Worm (Caenorhabditis elegans) whole organism, young adult: ENCODE measurements around the gene cyp-14A4.
A peak's percentile ranks its signal among the peaks of the same experiment; 100 is the strongest.

Experiments
- F22D6.2 ChIP-seq: sonication (generic microtip); optimal IDR thresholded peaks from 2 replicates; lab custom pipeline; 2016; ENCODE audit warnings: mild to moderate bottlenecking, missing genetic modification characterization, missing compliant biosample characterization
- F37B4.10 ChIP-seq: fragments of 200-800 bp; sonication (Bioruptor generic); IDR thresholded peaks from 2 replicates; pipeline ENCODE4 v1.3.6; 2022; ENCODE audit warnings: missing genetic modification characterization, missing compliant biosample characterization
- F39B2.1 ChIP-seq: fragments of 200-800 bp; sonication (Bioruptor generic); IDR thresholded peaks from 2 replicates; pipeline ENCODE4 v1.3.6; 2022; ENCODE audit warnings: missing genetic modification reagents, missing genetic modification characterization, missing compliant biosample characterization
- F57C9.4 ChIP-seq: sonication (generic microtip); optimal IDR thresholded peaks from 2 replicates; lab custom pipeline; 2017; ENCODE audit warnings: mild to moderate bottlenecking, missing genetic modification characterization, missing compliant biosample characterization
- T07F8.4 ChIP-seq: sonication (generic microtip); optimal IDR thresholded peaks from 2 replicates; lab custom pipeline; 2016; ENCODE audit warnings: mild to moderate bottlenecking, missing genetic modification characterization, moderate library complexity, missing compliant biosample characterization
- T26A5.8 ChIP-seq: sonication (generic microtip); optimal IDR thresholded peaks from 2 replicates; lab custom pipeline; 2016; ENCODE audit warnings: missing genetic modification characterization, missing compliant biosample characterization
- Y53F4B.3 ChIP-seq: fragments of 200-800 bp; sonication (Bioruptor generic); IDR thresholded peaks from 2 replicates; pipeline ENCODE4 v1.3.6; 2022; ENCODE audit warnings: missing genetic modification reagents, missing genetic modification characterization, missing compliant biosample characterization
- Y95B8A.8 ChIP-seq: fragments of 200-800 bp; sonication (Bioruptor generic); IDR thresholded peaks from 2 replicates; pipeline ENCODE4 v1.3.6; 2022; ENCODE audit warnings: missing genetic modification reagents, missing genetic modification characterization, missing compliant biosample characterization
- atf-7 ChIP-seq: sonication (generic microtip); optimal IDR thresholded peaks from 2 replicates; lab custom pipeline; 2017; ENCODE audit warnings: mild to moderate bottlenecking, missing genetic modification characterization, missing compliant biosample characterization
- attf-5 ChIP-seq: fragments of 200-800 bp; sonication (Bioruptor generic); optimal IDR thresholded peaks from 2 replicates; lab custom pipeline; 2018; ENCODE audit warnings: mild to moderate bottlenecking, missing genetic modification characterization, missing compliant biosample characterization
- bed-1 ChIP-seq: fragments of 200-800 bp; sonication (Bioruptor generic); IDR thresholded peaks from 2 replicates; pipeline ENCODE4 v1.3.6; 2022; ENCODE audit warnings: missing genetic modification reagents, missing genetic modification characterization, missing compliant biosample characterization
- bed-2 ChIP-seq: fragments of 200-800 bp; sonication (Bioruptor generic); IDR thresholded peaks from 2 replicates; pipeline ENCODE4 v1.3.6; 2022; ENCODE audit warnings: missing genetic modification reagents, missing genetic modification characterization, missing compliant biosample characterization
- cebp-1 ChIP-seq, 2 experiments: fragments of 200-800 bp in 1 of 2; sonication (Bioruptor generic) in 1 of 2; sonication (generic microtip) in 1 of 2; IDR thresholded peaks in 1 of 2; optimal IDR thresholded peaks in 1 of 2; 2 replicates each; pipeline versions ENCODE4 v1.3.6 to Lab custom; 2017 to 2022; ENCODE audit warnings: missing compliant biosample characterization in 2 of 2, missing genetic modification characterization in 2 of 2, mild to moderate bottlenecking in 1 of 2, missing genetic modification reagents in 1 of 2, moderate library complexity in 1 of 2
- ceh-79 ChIP-seq: sonication (generic microtip); optimal IDR thresholded peaks from 2 replicates; lab custom pipeline; 2017; ENCODE audit warnings: mild to moderate bottlenecking, missing genetic modification characterization, missing compliant biosample characterization
- dpff-1 ChIP-seq: sonication (generic microtip); optimal IDR thresholded peaks from 2 replicates; lab custom pipeline; 2017; ENCODE audit warnings: mild to moderate bottlenecking, missing genetic modification characterization, missing compliant biosample characterization
- egl-44 ChIP-seq: fragments of 200-800 bp; sonication (Bioruptor generic); IDR thresholded peaks from 2 replicates; pipeline ENCODE4 v1.3.6; 2022; ENCODE audit warnings: missing genetic modification reagents, missing genetic modification characterization, missing compliant biosample characterization
- him-1 ChIP-seq: sonication (generic microtip); optimal IDR thresholded peaks from 2 replicates; lab custom pipeline; 2016; ENCODE audit warnings: missing genotype, missing genetic modification reagents, missing genetic modification characterization, missing compliant biosample characterization
- hlh-26 ChIP-seq: fragments of 200-800 bp; sonication (Bioruptor generic); conservative IDR thresholded peaks from 2 replicates; pipeline ENCODE4 v1.3.6; 2022; ENCODE audit warnings: missing genetic modification reagents, missing genetic modification characterization, missing compliant biosample characterization
- hmg-1.2 ChIP-seq: fragments of 200-800 bp; sonication (Bioruptor generic); IDR thresholded peaks from 2 replicates; pipeline ENCODE4 v1.3.6; 2022; ENCODE audit warnings: missing genetic modification reagents, missing genetic modification characterization, missing compliant biosample characterization
- hmg-20 ChIP-seq: fragments of 200-800 bp; sonication (Bioruptor generic); IDR thresholded peaks from 2 replicates; pipeline ENCODE4 v1.3.6; 2022; ENCODE audit warnings: missing genetic modification reagents, missing genetic modification characterization, missing compliant biosample characterization
- lin-35 ChIP-seq, 3 experiments: fragments of 150-350 bp in 2 of 3; sonication (generic microtip) in 1 of 3; optimal IDR thresholded peaks; 2 replicates each; lab custom pipeline; 2014 to 2018; ENCODE audit warnings: missing biosample characterization in 3 of 3, missing genetic modification characterization in 3 of 3, missing genetic modification reagents in 3 of 3
- lin-40 ChIP-seq: sonication (generic microtip); optimal IDR thresholded peaks from 2 replicates; lab custom pipeline; 2016; ENCODE audit warnings: missing genetic modification characterization, mild to moderate bottlenecking, missing compliant biosample characterization, missing genotype, missing genetic modification reagents
- lir-1 ChIP-seq: fragments of 200-800 bp; sonication (Bioruptor generic); conservative IDR thresholded peaks from 2 replicates; pipeline ENCODE4 v1.3.6; 2022; ENCODE audit warnings: missing genetic modification reagents, missing genetic modification characterization, missing compliant biosample characterization
- lsl-1 ChIP-seq: fragments of 200-800 bp; sonication (Bioruptor generic); optimal IDR thresholded peaks from 2 replicates; lab custom pipeline; 2018; ENCODE audit warnings: mild to moderate bottlenecking, missing genetic modification characterization, moderate library complexity, missing compliant biosample characterization
- lsy-27 ChIP-seq: sonication (generic microtip); optimal IDR thresholded peaks from 2 replicates; lab custom pipeline; 2017; ENCODE audit warnings: missing genetic modification characterization, mild to moderate bottlenecking, missing compliant biosample characterization, antibody characterized with exemption, missing genotype, borderline replicate concordance; ENCODE audit not compliant: insufficient read depth
- madf-10 ChIP-seq: sonication (generic microtip); optimal IDR thresholded peaks from 2 replicates; lab custom pipeline; 2016; ENCODE audit warnings: mild to moderate bottlenecking, missing genetic modification characterization, missing compliant biosample characterization
- mcd-1 ChIP-seq: fragments of 200-800 bp; sonication (Bioruptor generic); IDR thresholded peaks from 2 replicates; pipeline ENCODE4 v1.3.6; 2022; ENCODE audit warnings: missing genetic modification reagents, missing genetic modification characterization, missing compliant biosample characterization
- mel-28 ChIP-seq: sonication (generic microtip); optimal IDR thresholded peaks from 2 replicates; lab custom pipeline; 2016; ENCODE audit warnings: borderline replicate concordance, mild to moderate bottlenecking, missing genetic modification characterization, missing compliant biosample characterization
- mes-4 ChIP-seq: sonication (generic microtip); optimal IDR thresholded peaks from 2 replicates; lab custom pipeline; 2016; ENCODE audit warnings: missing genotype, missing genetic modification characterization, missing compliant biosample characterization
- nfya-2 ChIP-seq: fragments of 200-800 bp; sonication (Bioruptor generic); IDR thresholded peaks from 2 replicates; pipeline ENCODE4 v1.3.6; 2022; ENCODE audit warnings: missing genetic modification reagents, missing genetic modification characterization, missing compliant biosample characterization
- nhr-179 ChIP-seq: sonication (generic microtip); optimal IDR thresholded peaks from 2 replicates; lab custom pipeline; 2016; ENCODE audit warnings: mild to moderate bottlenecking, missing genetic modification characterization, missing compliant biosample characterization
- nhr-27 ChIP-seq: fragments of 200-800 bp; sonication (Bioruptor generic); optimal IDR thresholded peaks from 2 replicates; lab custom pipeline; 2018; ENCODE audit warnings: mild to moderate bottlenecking, missing genetic modification characterization, moderate library complexity, missing compliant biosample characterization
- nhr-80 ChIP-seq: sonication (generic microtip); optimal IDR thresholded peaks from 2 replicates; lab custom pipeline; 2016; ENCODE audit warnings: missing genetic modification characterization, missing compliant biosample characterization
- nhr-90 ChIP-seq: sonication (generic microtip); optimal IDR thresholded peaks from 2 replicates; lab custom pipeline; 2016; ENCODE audit warnings: missing genotype, mild to moderate bottlenecking, missing genetic modification characterization, missing compliant biosample characterization
- pbrm-1 ChIP-seq: fragments of 200-800 bp; sonication (Bioruptor generic); IDR thresholded peaks from 2 replicates; pipeline ENCODE4 v1.3.6; 2022; ENCODE audit warnings: missing genetic modification reagents, missing genetic modification characterization, missing compliant biosample characterization
- rec-8 ChIP-seq, 2 experiments: sonication (generic microtip); optimal IDR thresholded peaks; 2 replicates each; lab custom pipeline; 2016; ENCODE audit warnings: mild to moderate bottlenecking in 2 of 2, missing genetic modification characterization in 2 of 2, missing genetic modification reagents in 2 of 2, missing genotype in 2 of 2, missing biosample characterization in 1 of 2, missing compliant biosample characterization in 1 of 2, moderate library complexity in 1 of 2
- sea-2 ChIP-seq: fragments of 200-800 bp; sonication (Bioruptor generic); IDR thresholded peaks from 2 replicates; pipeline ENCODE4 v1.3.6; 2022; ENCODE audit warnings: missing genetic modification characterization, missing compliant biosample characterization
- snpc-1.3 ChIP-seq: sonication (generic microtip); optimal IDR thresholded peaks from 2 replicates; lab custom pipeline; 2017; ENCODE audit warnings: missing genetic modification characterization, mild to moderate bottlenecking, missing compliant biosample characterization, antibody characterized with exemption, moderate library complexity, missing genotype, missing genetic modification reagents; ENCODE audit not compliant: insufficient read depth
- tbp1 ChIP-seq: fragments of 200-800 bp; sonication (Bioruptor generic); optimal IDR thresholded peaks from 2 replicates; lab custom pipeline; 2018; ENCODE audit warnings: mild to moderate bottlenecking, missing genetic modification characterization, missing compliant biosample characterization
- tlf-1 ChIP-seq: fragments of 200-800 bp; sonication (Bioruptor generic); optimal IDR thresholded peaks from 2 replicates; lab custom pipeline; 2018; ENCODE audit warnings: mild to moderate bottlenecking, missing genetic modification characterization, missing compliant biosample characterization
- unc-62 ChIP-seq: fragments of 150-350 bp; optimal IDR thresholded peaks from 2 replicates; lab custom pipeline; 2014; ENCODE audit warnings: missing biosample characterization, missing genetic modification reagents, missing genetic modification characterization
- zfh-2 ChIP-seq: fragments of 200-800 bp; sonication (Bioruptor generic); conservative IDR thresholded peaks from 2 replicates; pipeline ENCODE4 v1.3.6; 2022; ENCODE audit warnings: missing genetic modification reagents, missing genetic modification characterization, missing compliant biosample characterization
- ztf-22 ChIP-seq: fragments of 200-800 bp; sonication (Bioruptor generic); optimal IDR thresholded peaks from 2 replicates; lab custom pipeline; 2018; ENCODE audit warnings: mild to moderate bottlenecking, missing genetic modification characterization, moderate library complexity, missing compliant biosample characterization
- ztf-6 ChIP-seq: fragments of 200-800 bp; sonication (Bioruptor generic); IDR thresholded peaks from 2 replicates; pipeline ENCODE4 v1.3.6; 2022; ENCODE audit warnings: missing genetic modification reagents, missing genetic modification characterization, missing compliant biosample characterization

The cyp-14A4 gene

DNA sequence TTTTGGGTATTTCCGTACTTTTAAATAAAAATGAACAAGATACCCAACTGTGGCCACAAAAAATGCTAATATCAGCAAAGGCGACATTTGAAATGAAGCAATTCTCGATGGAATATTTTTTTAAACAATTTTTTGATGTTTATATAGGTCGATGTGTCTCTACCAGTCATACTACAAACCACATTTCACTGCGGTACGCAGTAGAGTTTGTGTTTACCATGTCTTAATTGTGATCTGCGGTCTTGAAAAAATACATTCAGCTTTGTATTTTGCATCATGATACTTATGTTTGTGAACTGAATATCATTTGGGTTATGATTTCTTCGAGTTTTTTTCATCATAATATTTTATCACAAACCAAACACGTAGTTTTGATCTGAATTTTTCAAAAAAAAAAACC is at the start of gene cyp-14A4:
cyp-14A4 (minus strand) TSS at position 107 of the 400 bp plus-strand sequence.
- TF ChIP-seq lsl-1 (no peak), lir-1 (no peak), F57C9.4 (no peak), zfh-2 (GFP tag; lab: Robert Waterston, UW) (no peak), hmg-20 (GFP tag; lab: Robert Waterston, UW) (no peak), tlf-1 (GFP tag; lab: Kevin White, UChicago) (no peak), ceh-79 (tag; lab: Kevin White, UChicago) (no peak), ztf-6 (GFP tag; lab: Robert Waterston, UW) (no peak), F37B4.10 (GFP tag; lab: Robert Waterston, UW) (no peak), pbrm-1 (GFP tag; lab: Robert Waterston, UW) (no peak), cebp-1 (GFP tag; IDR thresholded peaks at IDR 0.05; lab: Robert Waterston, UW) (no peak), cebp-1 (tag; optimal IDR thresholded peaks at IDR 0.05; lab: Kevin White, UChicago) (no peak), bed-1 (GFP tag; lab: Robert Waterston, UW) (no peak), snpc-1.3 (tag; lab: Kevin White, UChicago) (no peak), F22D6.2 (tag; lab: Kevin White, UChicago) (no peak), nfya-2 (GFP tag; lab: Robert Waterston, UW) (no peak)

DNA sequence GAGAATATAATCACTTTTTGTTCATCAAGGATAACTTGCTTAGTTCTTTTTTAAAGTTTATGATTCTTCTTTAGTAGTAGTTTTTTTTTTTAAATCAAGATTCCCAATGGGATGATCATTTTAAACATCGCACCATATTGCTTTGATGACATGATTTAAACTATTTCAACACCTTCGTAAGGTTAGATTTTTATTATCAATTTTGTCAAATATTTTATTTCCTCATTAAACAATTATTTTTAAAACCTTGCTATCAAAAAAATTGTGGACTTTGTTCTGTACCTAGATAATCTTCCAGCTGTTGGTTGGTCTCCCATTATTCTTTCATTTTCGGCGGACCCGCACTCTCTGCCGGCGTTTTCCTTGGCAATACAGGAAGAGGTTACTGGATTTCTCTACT is 47.4 kb upstream of the cyp-14A4 start, which contains the start of gene sir-2.3:
sir-2.3 (plus strand) TSS at position 301 of the 400 bp plus-strand sequence.
- no peak for TF ChIP-seq attf-5 (GFP tag; lab: Kevin White, UChicago)
- no peak for TF ChIP-seq F37B4.10 (GFP tag; lab: Robert Waterston, UW)
- TF ChIP-seq dpff-1 (tag; lab: Kevin White, UChicago), result no peak
- TF ChIP-seq mcd-1, result no peak
- TF ChIP-seq hmg-1.2 (GFP tag; lab: Robert Waterston, UW), result no peak
- no peak for TF ChIP-seq bed-2 (GFP tag; lab: Robert Waterston, UW)

DNA sequence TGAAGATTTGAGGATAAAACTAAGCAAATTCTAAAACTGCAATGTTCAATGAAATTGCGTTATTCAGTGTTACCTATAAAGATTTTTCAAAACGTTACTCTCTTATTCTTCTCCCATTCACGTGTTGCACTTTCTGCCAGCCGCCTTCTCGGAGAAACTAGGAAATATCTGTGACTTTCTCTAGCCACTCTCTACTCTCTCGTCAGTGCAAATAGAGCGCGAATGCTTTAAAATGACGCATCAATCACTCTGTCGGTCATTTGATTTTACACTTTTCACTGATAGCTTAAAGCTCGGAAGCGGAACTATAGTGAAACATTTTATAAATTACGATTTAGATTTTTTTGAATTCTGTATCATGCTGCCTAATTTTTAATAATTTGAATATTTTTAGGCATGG is 44.9 kb upstream of the cyp-14A4 start:
- peak; percentile 45 for TF ChIP-seq lin-40 (tag; lab: Kevin White, UChicago)
- TF ChIP-seq zfh-2 (GFP tag; lab: Robert Waterston, UW), result no peak
- no peak for TF ChIP-seq mel-28
- no peak for TF ChIP-seq ztf-6 (GFP tag; lab: Robert Waterston, UW)
- TF ChIP-seq nhr-27, result no peak
- no peak for TF ChIP-seq F57C9.4
- TF ChIP-seq tbp1, result peak; percentile 37
- TF ChIP-seq ztf-22 (GFP tag; lab: Kevin White, UChicago), result no peak
- TF ChIP-seq rec-8 (tag; optimal IDR thresholded peaks at IDR 0.05; lab: Kevin White, UChicago), result no peak
- TF ChIP-seq lin-35 (GFP tag; optimal IDR thresholded peaks at IDR 0.05; lab: Kevin White, UChicago), result no peak
- no peak for TF ChIP-seq him-1 (tag; lab: Kevin White, UChicago)
- no peak for TF ChIP-seq hlh-26
- TF ChIP-seq mes-4 (tag; lab: Kevin White, UChicago), result no peak
- no peak for TF ChIP-seq nhr-90
- TF ChIP-seq T26A5.8 (tag; lab: Kevin White, UChicago), result no peak
- no peak for TF ChIP-seq Y53F4B.3 (GFP tag; lab: Robert Waterston, UW)
- peak; percentile 63 for TF ChIP-seq nhr-80
- TF ChIP-seq unc-62 (GFP tag; lab: Kevin White, UChicago), result peak; percentile 36
- no peak for TF ChIP-seq lsy-27 (tag; lab: Kevin White, UChicago)
- no peak for TF ChIP-seq nhr-179 (tag; lab: Kevin White, UChicago)
- no peak for TF ChIP-seq sea-2 (GFP tag; lab: Robert Waterston, UW)
- TF ChIP-seq atf-7 (tag; lab: Kevin White, UChicago), result peak; percentile 25
- no peak for TF ChIP-seq madf-10 (tag; lab: Kevin White, UChicago)
- no peak for TF ChIP-seq T07F8.4 (tag; lab: Kevin White, UChicago)
- TF ChIP-seq F22D6.2 (tag; lab: Kevin White, UChicago), result no peak
- no peak for TF ChIP-seq F39B2.1 (GFP tag; lab: Robert Waterston, UW)
- TF ChIP-seq egl-44 (GFP tag; lab: Robert Waterston, UW), result no peak
- TF ChIP-seq hmg-20 (GFP tag; lab: Robert Waterston, UW), result no peak
- no peak for TF ChIP-seq Y95B8A.8 (GFP tag; lab: Robert Waterston, UW)
- peak; percentile 67 for TF ChIP-seq hmg-1.2 (GFP tag; lab: Robert Waterston, UW)
